Worm (Caenorhabditis elegans): Measurements from ENCODE around the gene T26E4.9.

T26E4.9 gene

ce11 chrV:15766122-15766594, 36.4 kb downstream of the T26E4.9 start, which contains the start of the genes haf-3 and F57A10.2:
haf-3 (minus strand) TSS chrV:15766172.
F57A10.2 (plus strand) TSS chrV:15766575.
- TF ChIP-seq sea-2 (GFP tag; optimal IDR thresholded peaks at IDR 0.05) (no peak), ceh-82 (tag; optimal IDR thresholded peaks at IDR 0.05) (peak; percentile 87), unc-62 (GFP tag; optimal IDR thresholded peaks at IDR 0.05) (no peak), ceh-9 (tag; optimal IDR thresholded peaks at IDR 0.05) (no peak), nhr-28 (tag; optimal IDR thresholded peaks at IDR 0.05) (no peak), nhr-25 (tag; optimal IDR thresholded peaks at IDR 0.05) (peak; percentile 85), nhr-76 (tag; optimal IDR thresholded peaks at IDR 0.05) (no peak), lsy-12 (tag; optimal IDR thresholded peaks at IDR 0.05) (peak; percentile 78), ztf-11 (tag; optimal IDR thresholded peaks at IDR 0.05) (no peak), fkh-2 (tag; optimal IDR thresholded peaks at IDR 0.05) (peak; percentile 33), egl-27 (tag; optimal IDR thresholded peaks at IDR 0.05) (peak; percentile 33), pha-4 (tag; optimal IDR thresholded peaks at IDR 0.05) (peak; percentile 94), ZK546.5 (tag; optimal IDR thresholded peaks at IDR 0.05) (peak; percentile 33), lin-15B (tag; optimal IDR thresholded peaks at IDR 0.05) (peak; percentile 93), unc-39 (tag; optimal IDR thresholded peaks at IDR 0.05) (no peak), R02D3.7 (tag; optimal IDR thresholded peaks at IDR 0.05) (peak; percentile 87), nhr-23 (tag; optimal IDR thresholded peaks at IDR 0.05) (peak; percentile 91), zag-1 (tag; optimal IDR thresholded peaks at IDR 0.05) (peak; percentile 51), egl-5 (tag; optimal IDR thresholded peaks at IDR 0.05) (peak; percentile 80), nhr-12 (tag; optimal IDR thresholded peaks at IDR 0.05) (no peak), nhr-43 (tag; optimal IDR thresholded peaks at IDR 0.05; ENCODE audit: poor library complexity, severe bottlenecking) (peak; percentile 90), mdl-1 (tag; optimal IDR thresholded peaks at IDR 0.05) (no peak), ama-1 (optimal IDR thresholded peaks at IDR 0.05) (peak; percentile 62), ceh-28 (tag; optimal IDR thresholded peaks at IDR 0.05) (peak; percentile 78), nfya-1 (tag; optimal IDR thresholded peaks at IDR 0.05; ENCODE audit: insufficient read depth) (peak; percentile 89), nhr-67 (tag; optimal IDR thresholded peaks at IDR 0.05) (no peak), skn-1 (tag; optimal IDR thresholded peaks at IDR 0.05) (peak; percentile 49), jun-1 (tag; optimal IDR thresholded peaks at IDR 0.05) (peak; percentile 74), fos-1 (tag; optimal IDR thresholded peaks at IDR 0.05) (no peak), nhr-77 (tag; optimal IDR thresholded peaks at IDR 0.05) (peak; percentile 80), mml-1 (tag; optimal IDR thresholded peaks at IDR 0.05) (no peak), ztf-4 (tag; optimal IDR thresholded peaks at IDR 0.05) (peak; percentile 17), fkh-10 (GFP tag; optimal IDR thresholded peaks at IDR 0.05) (peak; percentile 34), ceh-16 (tag; optimal IDR thresholded peaks at IDR 0.05) (no peak), elt-3 (tag; optimal IDR thresholded peaks at IDR 0.05) (no peak), nhr-11 (tag; optimal IDR thresholded peaks at IDR 0.05) (peak; percentile 57), pqm-1 (tag; optimal IDR thresholded peaks at IDR 0.05) (peak; percentile 54), nhr-237 (tag; optimal IDR thresholded peaks at IDR 0.05) (no peak), tbx-2 (tag; optimal IDR thresholded peaks at IDR 0.05) (peak; percentile 89), elt-2 (tag; optimal IDR thresholded peaks at IDR 0.05) (peak; percentile 58), lin-39 (tag; optimal IDR thresholded peaks at IDR 0.05) (peak; percentile 62), snpc-4 (tag; optimal IDR thresholded peaks at IDR 0.05) (peak; percentile 90), eor-1 (tag; optimal IDR thresholded peaks at IDR 0.05) (no peak), elt-1 (tag; optimal IDR thresholded peaks at IDR 0.05) (peak; percentile 26), daf-12 (tag; optimal IDR thresholded peaks at IDR 0.05) (peak; percentile 32), aly-2 (tag; optimal IDR thresholded peaks at IDR 0.05) (peak; percentile 30), hmg-11 (tag; optimal IDR thresholded peaks at IDR 0.05) (peak; percentile 82)

All from whole organism, L3 larva.